Fruit fly (Drosophila melanogaster): ENCODE results near the gene CG2116.

CG2116 gene

DNA sequence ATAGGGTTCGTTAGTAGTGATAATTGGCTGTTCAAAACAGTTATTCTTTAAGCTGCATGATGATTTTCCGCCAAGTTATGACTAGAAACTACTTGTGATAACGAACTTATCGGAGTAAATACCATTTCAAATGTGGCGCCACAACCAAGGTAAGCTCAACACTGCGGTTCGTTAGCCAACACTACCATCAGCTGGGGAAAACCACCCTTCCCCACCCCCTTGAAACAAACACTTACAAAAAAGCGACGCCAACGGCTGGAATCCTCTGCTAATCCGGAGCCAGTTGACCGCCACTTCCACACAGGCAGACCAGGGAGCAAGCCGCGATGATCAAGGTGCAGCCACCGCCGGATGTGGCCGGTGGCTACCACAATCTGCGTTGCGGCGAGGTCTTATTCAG is 23.1 kb downstream of the CG2116 start, which contains the start of gene CG18262 (continued):
- no peak for TF ChIP-seq CG9932 (GFP tag; IDR thresholded peaks at IDR 0.05)
- TF ChIP-seq Ada2b (GFP tag; IDR thresholded peaks at IDR 0.05): no peak
- TF ChIP-seq disco-r (GFP tag; optimal IDR thresholded peaks at IDR 0.05): no peak
- no peak for TF ChIP-seq pho (GFP tag; optimal IDR thresholded peaks at IDR 0.05)
- TF ChIP-seq dmrt99B (tag; optimal IDR thresholded peaks at IDR 0.05): no peak
- no peak for TF ChIP-seq B-H1 (GFP tag; IDR thresholded peaks at IDR 0.05)
- peak; percentile 27 for TF ChIP-seq CG2120 (GFP tag; optimal IDR thresholded peaks at IDR 0.05)
- TF ChIP-seq CG11247 (GFP tag; IDR thresholded peaks at IDR 0.05): no peak
- TF ChIP-seq HmgZ (tag; optimal IDR thresholded peaks at IDR 0.05): peak; percentile 12
- no peak for TF ChIP-seq cwo (GFP tag; optimal IDR thresholded peaks at IDR 0.05)
- no peak for TF ChIP-seq ems (GFP tag; optimal IDR thresholded peaks at IDR 0.05)
- TF ChIP-seq CG2678 (tag; optimal IDR thresholded peaks at IDR 0.05): no peak
- no peak for TF ChIP-seq CG31388 (GFP tag; optimal IDR thresholded peaks at IDR 0.05)
- peak; percentile 21 for TF ChIP-seq CG13624 (GFP tag; optimal IDR thresholded peaks at IDR 0.05)
- no peak for TF ChIP-seq CG18764 (GFP tag; optimal IDR thresholded peaks at IDR 0.05)
- no peak for TF ChIP-seq Nf-YB (GFP tag; optimal IDR thresholded peaks at IDR 0.05)
- TF ChIP-seq ase (GFP tag; IDR thresholded peaks at IDR 0.05): no peak
- TF ChIP-seq CG10959 (GFP tag; IDR thresholded peaks at IDR 0.05): no peak
- no peak for TF ChIP-seq CG6175 (GFP tag; IDR thresholded peaks at IDR 0.05)
- no peak for TF ChIP-seq zen2 (GFP tag; IDR thresholded peaks at IDR 0.05; ENCODE audit: partially characterized antibody)
- no peak for TF ChIP-seq gsb-n (tag; optimal IDR thresholded peaks at IDR 0.05)
- TF ChIP-seq CG2202 (tag; optimal IDR thresholded peaks at IDR 0.05): no peak

dm6 chrX:8157294-8157693 is 27.7 kb downstream of the CG2116 start, which contains the start of the genes Traf6 and GIIIspla2:
Traf6 (minus strand) TSS chrX:8157386.
GIIIspla2 (plus strand) TSS chrX:8157628.
- TF ChIP-seq crol (GFP tag; IDR thresholded peaks at IDR 0.05) (no peak), HHEX (GFP tag; optimal IDR thresholded peaks at IDR 0.05) (peak; percentile 60), Rfx (GFP tag; IDR thresholded peaks at IDR 0.05) (peak; percentile 87), CG1603 (tag; optimal IDR thresholded peaks at IDR 0.05) (peak; percentile 90), CG8290 (GFP tag; optimal IDR thresholded peaks at IDR 0.05) (peak; percentile 15), CG8290 (tag; optimal IDR thresholded peaks at IDR 0.05) (peak in 1 of 2 experiments; percentile 60), onecut (GFP tag; IDR thresholded peaks at IDR 0.05) (peak; percentile 40; the same call in 1 of the 2 replicates), Opbp (GFP tag; IDR thresholded peaks at IDR 0.05; ENCODE audit: partially characterized antibody) (0 out of 3 replicates have a peak, but pooled peaks have one; percentile 10), gem (tag; optimal IDR thresholded peaks at IDR 0.05) (peak; percentile 84), tna (GFP tag; IDR thresholded peaks at IDR 0.05; ENCODE audit: partially characterized antibody) (no peak), CG30020 (tag; optimal IDR thresholded peaks at IDR 0.05) (peak; percentile 71), trem (tag; optimal IDR thresholded peaks at IDR 0.05) (peak; percentile 83), Bdp1 (GFP tag; optimal IDR thresholded peaks at IDR 0.05) (peak; percentile 74), sug (tag; optimal IDR thresholded peaks at IDR 0.05) (peak; percentile 84), knrl (GFP tag; IDR thresholded peaks at IDR 0.05; ENCODE audit: partially characterized antibody) (peak; percentile 50; the same call in 1 of the 3 replicates), CG6765 (GFP tag; optimal IDR thresholded peaks at IDR 0.05) (peak; percentile 30), Hr51 (GFP tag; optimal IDR thresholded peaks at IDR 0.05) (peak in 1 of 2 experiments; percentile 72), CG15073 (GFP tag; optimal IDR thresholded peaks at IDR 0.05) (no peak), klu (GFP tag; IDR thresholded peaks at IDR 0.05) (peak; percentile 79), CG18011 (GFP tag; optimal IDR thresholded peaks at IDR 0.05) (peak; percentile 67), CG15269 (tag; optimal IDR thresholded peaks at IDR 0.05) (peak; percentile 76), Stat92E (GFP tag; optimal IDR thresholded peaks at IDR 0.05) (no peak), amos (GFP tag; IDR thresholded peaks at IDR 0.05; ENCODE audit: partially characterized antibody) (no peak), CG6689 (GFP tag; IDR thresholded peaks at IDR 0.05) (peak; percentile 74), abd-A (tag; optimal IDR thresholded peaks at IDR 0.05) (no peak), Deaf1 (tag; optimal IDR thresholded peaks at IDR 0.05) (peak; percentile 77), CG11085 (GFP tag; IDR thresholded peaks at IDR 0.05) (peak; percentile 69), CG6175 (GFP tag; IDR thresholded peaks at IDR 0.05) (no peak), fru (optimal IDR thresholded peaks at IDR 0.05) (no peak), cwo (GFP tag; optimal IDR thresholded peaks at IDR 0.05) (peak; percentile 50), CG10321 (GFP tag; IDR thresholded peaks at IDR 0.05) (no peak)
